Fruit fly (Drosophila melanogaster) whole organism: ENCODE data around the gene dmrt11E.

Experiments used
- CG8478 ChIP-seq: fragments of >200 bp; optimal IDR thresholded peaks from 2 replicates; lab custom pipeline; 2018; ENCODE audit warnings: inconsistent platforms
- pan ChIP-seq: fragments of >200 bp; optimal IDR thresholded peaks from 2 replicates; lab custom pipeline; 2017
- psq ChIP-seq: fragments of >200 bp; optimal IDR thresholded peaks from 2 replicates; lab custom pipeline; 2017

DNA sequence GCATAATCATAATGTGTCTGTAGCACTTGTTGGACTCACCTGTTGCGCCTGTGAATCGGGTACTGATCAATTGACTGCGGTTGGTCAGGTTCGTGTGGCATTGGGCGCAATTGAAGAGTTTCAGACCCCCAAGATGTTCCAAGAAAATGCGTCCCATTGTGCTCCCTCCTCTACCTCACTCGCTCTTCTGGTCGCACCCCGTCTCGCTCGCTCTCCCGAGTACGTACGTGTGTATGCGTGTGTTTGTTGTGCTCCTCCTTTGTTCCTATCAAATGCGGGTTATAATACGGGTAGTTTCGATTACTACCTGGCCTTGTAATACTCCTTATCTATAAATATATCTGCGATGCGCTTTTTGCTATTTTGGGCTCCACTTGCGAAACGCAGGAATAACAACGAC, 18.8 kb downstream of the dmrt11E start:
- TF ChIP-seq psq (lab: Kevin White, UChicago) (no peak), CG8478 (no peak), pan (lab: Kevin White, UChicago) (no peak)
